Worm (Caenorhabditis elegans) whole organism, L4 larva: ENCODE data around the gene clec-228.

Experiments
- ama-1 ChIP-seq: fragments of 150-350 bp; optimal IDR thresholded peaks from 2 replicates; lab custom pipeline; 2014; ENCODE audit warnings: inconsistent platforms, mixed read lengths
- cey-2 ChIP-seq: sonication (generic microtip); optimal IDR thresholded peaks from 3 replicates; lab custom pipeline; 2017; ENCODE audit warnings: missing genetic modification characterization, mild to moderate bottlenecking, missing compliant biosample characterization, antibody characterized with exemption, borderline replicate concordance; ENCODE audit not compliant: insufficient read depth
- fos-1 ChIP-seq: fragments of 150-350 bp; optimal IDR thresholded peaks from 2 replicates; lab custom pipeline; 2014; ENCODE audit warnings: missing biosample characterization, missing genetic modification characterization
- lir-3 ChIP-seq: sonication (generic microtip); optimal IDR thresholded peaks from 2 replicates; lab custom pipeline; 2016; ENCODE audit warnings: mild to moderate bottlenecking, missing genetic modification characterization, missing compliant biosample characterization
- unc-39 ChIP-seq: sonication (generic microtip); optimal IDR thresholded peaks from 2 replicates; lab custom pipeline; 2017; ENCODE audit warnings: missing biosample characterization, missing genetic modification characterization

DNA sequence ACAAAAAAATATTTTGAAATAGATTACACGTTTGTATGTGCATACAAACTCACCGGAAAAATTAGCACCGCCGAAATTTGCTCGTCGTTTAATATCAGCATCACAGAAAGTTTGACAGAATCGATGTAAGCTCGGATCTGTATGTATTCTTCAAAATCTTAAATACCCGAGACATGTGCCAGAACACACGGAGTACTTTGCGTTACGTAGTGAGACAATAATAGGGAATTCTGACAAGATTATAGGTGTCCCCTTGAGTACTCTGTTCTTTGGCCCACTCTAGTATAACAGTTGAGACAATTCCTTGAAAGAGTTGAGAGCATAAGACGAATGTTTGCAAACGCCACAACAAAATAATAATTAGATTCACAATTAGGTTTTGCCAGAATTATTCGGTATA lies 35.6 kb downstream of the clec-228 start, which contains the start of gene srx-48:
- TF ChIP-seq cey-2 (no peak), fos-1 (tag; lab: Kevin White, UChicago) (no peak), unc-39 (no peak), lir-3 (tag; lab: Kevin White, UChicago) (no peak), ama-1 (lab: Kevin White, UChicago) (no peak)
